Fruit fly (Drosophila melanogaster): ENCODE data around the gene CG3592.

- no peak for TF ChIP-seq cnc (optimal IDR thresholded peaks at IDR 0.05)
- TF ChIP-seq Crg-1 (GFP tag; optimal IDR thresholded peaks at IDR 0.05): no peak
- no peak for TF ChIP-seq toe (GFP tag; optimal IDR thresholded peaks at IDR 0.05)
- TF ChIP-seq CG14711 (tag; optimal IDR thresholded peaks at IDR 0.05): no peak
- TF ChIP-seq CG7045 (GFP tag; optimal IDR thresholded peaks at IDR 0.05): no peak
- TF ChIP-seq CG33017 (tag; optimal IDR thresholded peaks at IDR 0.05): no peak
- no peak for TF ChIP-seq bab1 (GFP tag; optimal IDR thresholded peaks at IDR 0.05)
- TF ChIP-seq kay (GFP tag; ENCODE audit: borderline replicate concordance): no peak
- no peak for TF ChIP-seq Clk (GFP tag; optimal IDR thresholded peaks at IDR 0.05)
- no peak for TF ChIP-seq tj (GFP tag; optimal IDR thresholded peaks at IDR 0.05)
- TF ChIP-seq CG7101 (tag; optimal IDR thresholded peaks at IDR 0.05): no peak
- TF ChIP-seq ovo (GFP tag; optimal IDR thresholded peaks at IDR 0.05): no peak
- TF ChIP-seq Mnt (GFP tag; optimal IDR thresholded peaks at IDR 0.05): no peak
- TF ChIP-seq CG1620 (GFP tag; optimal IDR thresholded peaks at IDR 0.05): no peak
Observed at dm6 chrX:2918551-2918950, 16.4 kb upstream of the CG3592 start.

All from whole organism, adult.